Worm (Caenorhabditis elegans): Measurements from ENCODE around the gene K06B4.4.

ce11 chrV:15702263-15702662 is 33.3 kb downstream of the K06B4.4 start, which contains the start of gene nhr-53:
- TF ChIP-seq nhr-11 (tag; optimal IDR thresholded peaks at IDR 0.05) = no peak
- TF ChIP-seq ceh-16 (tag; optimal IDR thresholded peaks at IDR 0.05) = no peak
- TF ChIP-seq nhr-76 (tag; optimal IDR thresholded peaks at IDR 0.05) = no peak
- TF ChIP-seq nhr-77 (tag; optimal IDR thresholded peaks at IDR 0.05) = no peak
- no peak for TF ChIP-seq ama-1 (optimal IDR thresholded peaks at IDR 0.05)
- TF ChIP-seq fkh-10 (GFP tag; optimal IDR thresholded peaks at IDR 0.05) = no peak
- TF ChIP-seq R02D3.7 (tag; optimal IDR thresholded peaks at IDR 0.05) = no peak
- no peak for TF ChIP-seq egl-27 (tag; optimal IDR thresholded peaks at IDR 0.05)
- TF ChIP-seq nhr-43 (tag; optimal IDR thresholded peaks at IDR 0.05; ENCODE audit: poor library complexity, severe bottlenecking) = no peak
- TF ChIP-seq mdl-1 (tag; optimal IDR thresholded peaks at IDR 0.05) = no peak
- TF ChIP-seq tbx-2 (tag; optimal IDR thresholded peaks at IDR 0.05) = no peak
- TF ChIP-seq fos-1 (tag; optimal IDR thresholded peaks at IDR 0.05) = no peak
- TF ChIP-seq nfya-1 (tag; optimal IDR thresholded peaks at IDR 0.05; ENCODE audit: insufficient read depth) = no peak
- no peak for TF ChIP-seq skn-1 (tag; optimal IDR thresholded peaks at IDR 0.05)
